Fruit fly (Drosophila melanogaster): Measurements from ENCODE around the gene Myc.

dm6 chrX:3407760-3408608 lies 35.0 kb downstream of the Myc start:
- TF ChIP-seq CG9609 (GFP tag; optimal IDR thresholded peaks at IDR 0.05) (no peak), CG17802 (tag; optimal IDR thresholded peaks at IDR 0.05) (no peak), CG11085 (GFP tag; IDR thresholded peaks at IDR 0.05) (no peak), Doc3 (GFP tag; IDR thresholded peaks at IDR 0.05; ENCODE audit: partially characterized antibody) (no peak), wek (GFP tag; optimal IDR thresholded peaks at IDR 0.05) (no peak), CG9876 (GFP tag; optimal IDR thresholded peaks at IDR 0.05) (no peak)
